Worm (Caenorhabditis elegans) whole organism, L4 larva: Measurements from ENCODE around the gene srj-33.

Source experiments
- F44E2.7 ChIP-seq: fragments of 200-800 bp; sonication (Bioruptor generic); IDR thresholded peaks from 2 replicates; pipeline ENCODE4 v2.1.2; 2022; ENCODE audit warnings: missing genetic modification characterization, missing compliant biosample characterization
- T26A8.4 ChIP-seq: fragments of 200-800 bp; sonication (Bioruptor generic); IDR thresholded peaks from 2 replicates; pipeline ENCODE4 v1.3.6; 2022; ENCODE audit warnings: missing genetic modification characterization, missing compliant biosample characterization
- ZK337.2 ChIP-seq: fragments of 200-800 bp; sonication (Bioruptor generic); IDR thresholded peaks from 2 replicates; pipeline ENCODE4 v1.3.6; 2022; ENCODE audit warnings: missing genetic modification reagents, missing genetic modification characterization, missing compliant biosample characterization
- aha-1 ChIP-seq: fragments of 150-350 bp; peaks from one replicate; lab custom pipeline; 2014; ENCODE audit warnings: missing biosample characterization, missing genetic modification characterization
- ceh-44 ChIP-seq: fragments of 200-800 bp; sonication (Bioruptor generic); IDR thresholded peaks from 2 replicates; pipeline ENCODE4 v1.3.6; 2022; ENCODE audit warnings: missing genetic modification reagents, missing genetic modification characterization, missing compliant biosample characterization
- ctbp-1 ChIP-seq: fragments of 200-800 bp; sonication (Bioruptor generic); IDR thresholded peaks from 2 replicates; pipeline ENCODE4 v1.3.6; 2022; ENCODE audit warnings: missing genetic modification reagents, missing genetic modification characterization, missing compliant biosample characterization
- daf-16 ChIP-seq, 3 experiments: sonication (generic microtip); optimal IDR thresholded peaks; 2 replicates each; lab custom pipeline; 2016 to 2017; ENCODE audit warnings: missing genetic modification characterization in 3 of 3, missing genetic modification reagents in 3 of 3, mild to moderate bottlenecking in 2 of 3, missing compliant biosample characterization in 2 of 3, missing biosample characterization in 1 of 3, moderate library complexity in 1 of 3
- daf-8 ChIP-seq: fragments of 200-800 bp; sonication (Bioruptor generic); IDR thresholded peaks from 2 replicates; pipeline ENCODE4 v1.3.6; 2022; ENCODE audit warnings: missing genetic modification characterization, missing compliant biosample characterization
- dmd-6 ChIP-seq: fragments of 200-800 bp; sonication (Bioruptor generic); IDR thresholded peaks from 2 replicates; pipeline ENCODE4 v1.3.6; 2022; ENCODE audit warnings: missing genetic modification reagents, missing genetic modification characterization, missing compliant biosample characterization
- dmd-8 ChIP-seq: fragments of 200-800 bp; sonication (Bioruptor generic); IDR thresholded peaks from 2 replicates; pipeline ENCODE4 v1.3.6; 2022; ENCODE audit warnings: missing genetic modification characterization, missing compliant biosample characterization
- dve-1 ChIP-seq: sonication (generic microtip); optimal IDR thresholded peaks from 2 replicates; lab custom pipeline; 2017; ENCODE audit warnings: antibody characterized with exemption, mild to moderate bottlenecking, missing genetic modification characterization, missing compliant biosample characterization; ENCODE audit not compliant: insufficient read depth
- fkh-10 ChIP-seq: fragments of 150-350 bp; optimal IDR thresholded peaks from 2 replicates; lab custom pipeline; 2014; ENCODE audit warnings: missing biosample characterization, missing genetic modification reagents, missing genetic modification characterization
- gei-8 ChIP-seq: fragments of 200-800 bp; sonication (Bioruptor generic); optimal IDR thresholded peaks from 2 replicates; lab custom pipeline; 2018; ENCODE audit warnings: mild to moderate bottlenecking, missing genetic modification characterization, missing compliant biosample characterization
- hif-1 ChIP-seq, 2 experiments: sonication (generic microtip); optimal IDR thresholded peaks; 2 replicates each; lab custom pipeline; 2016 to 2017; ENCODE audit warnings: missing compliant biosample characterization in 2 of 2, missing genetic modification characterization in 2 of 2, missing genetic modification reagents in 2 of 2, missing genotype in 2 of 2, mild to moderate bottlenecking in 1 of 2
- hlh-11 ChIP-seq: fragments of 200-800 bp; sonication (Bioruptor generic); optimal IDR thresholded peaks from 2 replicates; lab custom pipeline; 2018; ENCODE audit warnings: mild to moderate bottlenecking, missing genetic modification characterization, missing compliant biosample characterization
- hlh-30 ChIP-seq: sonication (generic microtip); optimal IDR thresholded peaks from 2 replicates; lab custom pipeline; 2017; ENCODE audit warnings: antibody characterized with exemption, mild to moderate bottlenecking, missing genetic modification characterization, missing compliant biosample characterization; ENCODE audit not compliant: insufficient read depth
- hmg-1.1 ChIP-seq: fragments of 200-800 bp; sonication (Bioruptor generic); IDR thresholded peaks from 2 replicates; pipeline ENCODE4 v1.3.6; 2022; ENCODE audit warnings: missing genetic modification reagents, missing genetic modification characterization, missing compliant biosample characterization
- jun-1 ChIP-seq: fragments of 150-350 bp; optimal IDR thresholded peaks from 2 replicates; lab custom pipeline; 2014; ENCODE audit warnings: missing biosample characterization, missing genetic modification reagents, missing genetic modification characterization
- mes-2 ChIP-seq: sonication (generic microtip); optimal IDR thresholded peaks from 2 replicates; lab custom pipeline; 2016; ENCODE audit warnings: missing genotype, mild to moderate bottlenecking, missing genetic modification characterization, missing compliant biosample characterization; ENCODE audit not compliant: poor library complexity, severe bottlenecking
- nhr-11 ChIP-seq: fragments of 150-350 bp; optimal IDR thresholded peaks from 2 replicates; lab custom pipeline; 2014; ENCODE audit warnings: missing biosample characterization, missing genetic modification characterization
- nhr-111 ChIP-seq: fragments of 200-800 bp; sonication (Bioruptor generic); optimal IDR thresholded peaks from 2 replicates; lab custom pipeline; 2018; ENCODE audit warnings: mild to moderate bottlenecking, missing genetic modification characterization, missing compliant biosample characterization
- nhr-237 ChIP-seq: sonication (generic microtip); optimal IDR thresholded peaks from 2 replicates; lab custom pipeline; 2017; ENCODE audit warnings: missing biosample characterization, missing genetic modification characterization
- nhr-28 ChIP-seq: fragments of 150-350 bp; optimal IDR thresholded peaks from 2 replicates; lab custom pipeline; 2014; ENCODE audit warnings: missing biosample characterization, missing genetic modification characterization
- nhr-48 ChIP-seq: sonication (generic microtip); optimal IDR thresholded peaks from 2 replicates; lab custom pipeline; 2016; ENCODE audit warnings: mild to moderate bottlenecking, missing genetic modification characterization, missing compliant biosample characterization
- nhr-77 ChIP-seq: fragments of 150-350 bp; optimal IDR thresholded peaks from 2 replicates; lab custom pipeline; 2014; ENCODE audit warnings: missing biosample characterization, missing genetic modification characterization
- php-3 ChIP-seq: fragments of 200-800 bp; sonication (Bioruptor generic); IDR thresholded peaks from 2 replicates; pipeline ENCODE4 v1.3.6; 2022; ENCODE audit warnings: missing genetic modification reagents, missing genetic modification characterization, missing compliant biosample characterization
- pqm-1 ChIP-seq: sonication (generic microtip); optimal IDR thresholded peaks from 2 replicates; lab custom pipeline; 2017; ENCODE audit warnings: missing biosample characterization, missing genetic modification characterization
- saeg-2 ChIP-seq: fragments of 200-800 bp; sonication (Bioruptor generic); IDR thresholded peaks from 2 replicates; pipeline ENCODE4 v1.3.6; 2022; ENCODE audit warnings: missing genetic modification reagents, missing genetic modification characterization, missing compliant biosample characterization
- unc-62 ChIP-seq, 3 experiments: fragments of 150-350 bp in 1 of 3; sonication (generic microtip); optimal IDR thresholded peaks in 2 of 3; peaks in 1 of 3; 1 replicate in 1 of 3; 2 replicates in 2 of 3; lab custom pipeline; 2014 to 2017; ENCODE audit warnings: missing biosample characterization in 3 of 3, missing genetic modification characterization in 3 of 3, missing genetic modification reagents in 3 of 3, missing genotype in 1 of 3
- zip-11 ChIP-seq: fragments of 200-800 bp; sonication (Bioruptor generic); IDR thresholded peaks from 2 replicates; pipeline ENCODE4 v1.3.6; 2022; ENCODE audit warnings: missing genetic modification characterization, missing compliant biosample characterization

srj-33 gene

DNA sequence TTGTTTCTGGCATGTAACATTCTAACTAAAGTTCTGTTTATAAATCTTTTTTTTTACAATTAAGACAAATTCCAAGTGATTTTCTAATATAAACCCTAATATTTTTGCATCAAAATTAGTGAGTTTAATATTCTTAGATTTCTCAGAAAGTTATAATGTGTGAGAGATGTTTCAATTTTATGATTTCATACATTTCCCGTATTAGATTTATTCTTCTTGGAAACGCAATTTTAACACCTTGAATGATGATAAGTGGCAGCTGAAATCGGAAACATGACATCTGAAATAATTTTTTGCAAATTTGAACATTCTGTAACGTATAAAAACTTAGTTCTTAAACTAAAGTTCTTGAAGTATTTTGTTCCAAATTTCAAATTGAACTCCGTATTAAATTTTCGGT, 36.2 kb downstream of the srj-33 start:
- TF ChIP-seq ctbp-1 (GFP tag; lab: Robert Waterston, UW) (no peak), nhr-11 (tag; lab: Kevin White, UChicago) (peak; percentile 17)

- no peak for TF ChIP-seq jun-1 (tag; lab: Kevin White, UChicago)
- no peak for TF ChIP-seq fkh-10 (GFP tag; lab: Kevin White, UChicago)
- TF ChIP-seq T26A8.4 (GFP tag; lab: Robert Waterston, UW) = no peak
- TF ChIP-seq F44E2.7 (GFP tag; lab: Robert Waterston, UW) = no peak
- no peak for TF ChIP-seq saeg-2 (GFP tag; lab: Robert Waterston, UW)
- no peak for TF ChIP-seq nhr-111 (GFP tag; lab: Kevin White, UChicago)
- TF ChIP-seq, all 104 proteins: peak for 0
These were observed 38.1 kb downstream of the srj-33 start, which contains the start of gene egl-47 for ce11 chrV:9899278-9899677. Gene egl-47, plus strand, starts transcription at chrV:9899578.

- TF ChIP-seq hlh-11 (peak; percentile 67), hlh-30 (peak; percentile 54), nhr-237 (tag; lab: Kevin White, UChicago) (no peak), nhr-77 (tag; lab: Kevin White, UChicago) (peak; percentile 21), zip-11 (GFP tag; lab: Robert Waterston, UW) (no peak), pqm-1 (tag; lab: Kevin White, UChicago) (peak; percentile 35), daf-16 (GFP tag; optimal IDR thresholded peaks at IDR 0.05; lab: Kevin White, UChicago) (no peak), daf-16 (tag; optimal IDR thresholded peaks at IDR 0.05; lab: Kevin White, UChicago) (peak; percentile 98), hmg-1.1 (GFP tag; lab: Robert Waterston, UW) (no peak), ceh-44 (GFP tag; lab: Robert Waterston, UW) (no peak), aha-1 (tag; lab: Kevin White, UChicago) (peak; percentile 27), dve-1 (peak; percentile 76), hif-1 (tag; optimal IDR thresholded peaks at IDR 0.05; lab: Kevin White, UChicago) (peak in 1 of 2 experiments; percentile 30), php-3 (0 out of 2 replicates have a peak, but pooled peaks have one; percentile 37), dmd-8 (GFP tag; lab: Robert Waterston, UW) (no peak), dmd-6 (GFP tag; lab: Robert Waterston, UW) (peak; percentile 27), gei-8 (GFP tag; lab: Kevin White, UChicago) (no peak), daf-8 (GFP tag; lab: Robert Waterston, UW) (no peak), ZK337.2 (no peak), mes-2 (no peak), nhr-28 (peak; percentile 53)
These were observed 47.7 kb downstream of the srj-33 start, which contains the start of gene fshr-1 for ce11 chrV:9889629-9890028. Gene fshr-1, plus strand, starts transcription at chrV:9889837.

ce11 chrV:9885918-9886488, 51.3 kb downstream of the srj-33 start, which contains the start of gene clp-9:
Gene clp-9, minus strand, starts transcription at chrV:9885968.
- TF ChIP-seq unc-62 (GFP tag; optimal IDR thresholded peaks at IDR 0.05 in 1 of 2; lab: Kevin White, UChicago) (peak in 1 of 2 experiments; percentile 92), unc-62 (tag; optimal IDR thresholded peaks at IDR 0.05; lab: Kevin White, UChicago) (no peak), nhr-48 (tag; lab: Kevin White, UChicago) (no peak), hif-1 (tag; optimal IDR thresholded peaks at IDR 0.05; lab: Kevin White, UChicago) (no peak), zip-11 (GFP tag; lab: Robert Waterston, UW) (no peak)
